Worm (Caenorhabditis elegans): ENCODE measurements around the gene soap-1.
A peak's percentile ranks its signal among the peaks of the same experiment; 100 is the strongest.

Gene soap-1

DNA sequence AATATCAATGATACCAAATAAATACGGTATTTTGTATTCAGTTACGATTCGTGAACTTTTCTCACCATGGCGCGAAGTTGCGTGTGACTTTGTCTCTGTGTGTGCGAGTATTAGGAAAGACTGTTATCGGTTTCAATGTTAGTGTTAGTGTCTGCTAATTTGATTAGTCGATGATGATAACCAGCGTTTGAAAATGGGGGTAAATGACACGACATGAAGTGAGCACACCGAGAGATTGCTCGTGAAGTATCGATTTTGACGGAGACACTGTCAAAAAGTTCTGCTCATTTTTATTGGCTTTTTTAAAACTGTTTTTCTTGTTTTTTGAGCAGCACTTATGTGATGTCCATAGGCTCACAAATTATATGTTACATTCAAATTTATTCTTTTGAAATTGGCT, 16.3 kb downstream of the soap-1 start (continued):
- TF ChIP-seq pha-4 (tag; optimal IDR thresholded peaks at IDR 0.05) = peak; percentile 43
- TF ChIP-seq ceh-100 (GFP tag; IDR thresholded peaks at IDR 0.05) = no peak
- no peak for TF ChIP-seq lag-1 (GFP tag; IDR thresholded peaks at IDR 0.05)
- TF ChIP-seq attf-5 (GFP tag; optimal IDR thresholded peaks at IDR 0.05) = peak; percentile 41
- no peak for TF ChIP-seq F22D6.2 (tag; optimal IDR thresholded peaks at IDR 0.05)
- no peak for TF ChIP-seq F37B4.10 (GFP tag; IDR thresholded peaks at IDR 0.05)
- no peak for TF ChIP-seq ceh-58 (GFP tag; IDR thresholded peaks at IDR 0.05)
- TF ChIP-seq B0336.3 (GFP tag; IDR thresholded peaks at IDR 0.05) = peak; percentile 88

ce11 chrV:7197036-7197435, 17.7 kb downstream of the soap-1 start:
- TF ChIP-seq nfya-1 (tag; optimal IDR thresholded peaks at IDR 0.05; ENCODE audit: borderline replicate concordance, insufficient read depth) = no peak
- TF ChIP-seq madf-6 (GFP tag; IDR thresholded peaks at IDR 0.05) = peak; percentile 55
- no peak for TF ChIP-seq snpc-4 (GFP tag; optimal IDR thresholded peaks at IDR 0.05)
- no peak for TF ChIP-seq snpc-4 (tag; optimal IDR thresholded peaks at IDR 0.05)
- TF ChIP-seq Y53G8AR.9 (GFP tag; conservative IDR thresholded peaks at IDR 0.05) = 0 out of 2 replicates have a peak, but pooled peaks have one; percentile 58
- 0 out of 2 replicates have a peak, but pooled peaks have one; percentile 39 for TF ChIP-seq rcor-1 (GFP tag; IDR thresholded peaks at IDR 0.05)
- no peak for TF ChIP-seq Y79H2A.3 (GFP tag; conservative IDR thresholded peaks at IDR 0.05)
- TF ChIP-seq ceh-27 (GFP tag; optimal IDR thresholded peaks at IDR 0.05) = no peak
- no peak for TF ChIP-seq F55B11.4 (tag; optimal IDR thresholded peaks at IDR 0.05; ENCODE audit: borderline replicate concordance, insufficient read depth)
- TF ChIP-seq lin-26 (GFP tag; IDR thresholded peaks at IDR 0.05) = peak; percentile 49; the same call in 1 of the 2 replicates
- 0 out of 2 replicates have a peak, but pooled peaks have one; percentile 3 for TF ChIP-seq ceh-40 (GFP tag; IDR thresholded peaks at IDR 0.05)
- peak; percentile 16 for TF ChIP-seq F49E8.2 (tag; optimal IDR thresholded peaks at IDR 0.05; ENCODE audit: insufficient read depth)
- peak; percentile 3 for TF ChIP-seq tbp1 (GFP tag; optimal IDR thresholded peaks at IDR 0.05)
- peak; percentile 57; the same call in 1 of the 2 replicates for TF ChIP-seq ekl-4 (GFP tag; IDR thresholded peaks at IDR 0.05)
- peak; percentile 91 for TF ChIP-seq madf-3 (GFP tag; IDR thresholded peaks at IDR 0.05)
- TF ChIP-seq ceh-58 (GFP tag; IDR thresholded peaks at IDR 0.05) = 0 out of 2 replicates have a peak, but pooled peaks have one; percentile 52

DNA sequence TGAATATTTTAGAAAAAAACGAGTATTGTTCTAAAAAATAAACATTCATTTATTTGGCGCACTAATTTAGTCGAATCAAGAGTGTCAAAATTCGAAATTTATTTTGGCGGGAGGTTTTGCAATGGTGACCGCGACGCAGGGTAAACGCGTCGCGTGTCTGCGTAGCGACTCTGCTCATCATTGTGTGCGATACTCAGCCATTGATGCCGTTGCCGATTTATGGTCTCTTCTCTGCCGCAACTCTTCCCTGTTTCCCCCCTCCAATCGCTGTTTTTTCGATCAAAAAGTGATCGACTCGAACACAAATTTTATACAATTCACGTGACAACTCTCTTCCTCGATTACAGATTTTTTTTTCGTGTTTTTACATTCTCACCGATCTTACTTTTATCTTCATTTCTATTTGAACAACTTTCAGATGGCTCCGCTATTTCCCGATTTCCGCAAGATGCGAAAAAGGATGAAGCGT, 18.2 kb downstream of the soap-1 start, which contains the start of gene F09G2.2:
Gene F09G2.2, plus strand, starts transcription at position 419 of the 469 bp plus-strand sequence.
- TF ChIP-seq ZK185.1 (tag; optimal IDR thresholded peaks at IDR 0.05; ENCODE audit: poor library complexity, severe bottlenecking) = peak; percentile 68
- no peak for TF ChIP-seq ztf-6 (GFP tag; IDR thresholded peaks at IDR 0.05)
- TF ChIP-seq F55B11.4 (tag; optimal IDR thresholded peaks at IDR 0.05; ENCODE audit: borderline replicate concordance, insufficient read depth) = no peak
- TF ChIP-seq nhr-80 (tag; optimal IDR thresholded peaks at IDR 0.05) = peak; percentile 90
- peak; percentile 82 for TF ChIP-seq madf-8 (GFP tag; conservative IDR thresholded peaks at IDR 0.05)
- TF ChIP-seq ztf-22 (GFP tag; optimal IDR thresholded peaks at IDR 0.05) = peak; percentile 2
- TF ChIP-seq Y95B8A.8 (GFP tag; IDR thresholded peaks at IDR 0.05) = peak; percentile 84
- TF ChIP-seq tbx-9 (tag; optimal IDR thresholded peaks at IDR 0.05; ENCODE audit: borderline replicate concordance) = no peak
- peak; percentile 52; the same call in 1 of the 2 replicates for TF ChIP-seq egl-44 (GFP tag; IDR thresholded peaks at IDR 0.05)
- TF ChIP-seq F23B12.7 (tag; optimal IDR thresholded peaks at IDR 0.05; ENCODE audit: insufficient read depth) = peak; percentile 61
- no peak for TF ChIP-seq hlh-12 (tag; optimal IDR thresholded peaks at IDR 0.05)
- no peak for TF ChIP-seq ccch-3 (GFP tag; optimal IDR thresholded peaks at IDR 0.05)
- no peak for TF ChIP-seq repo-1 (tag; optimal IDR thresholded peaks at IDR 0.05)
- peak; percentile 96 for TF ChIP-seq dox-1 (GFP tag; IDR thresholded peaks at IDR 0.05)
- no peak for TF ChIP-seq ceh-40 (GFP tag; IDR thresholded peaks at IDR 0.05)
- TF ChIP-seq him-1 (tag; optimal IDR thresholded peaks at IDR 0.05) = peak; percentile 55
- peak; percentile 57 for TF ChIP-seq F22D6.2 (tag; optimal IDR thresholded peaks at IDR 0.05)
- peak; percentile 90 for TF ChIP-seq zfh-2 (GFP tag; conservative IDR thresholded peaks at IDR 0.05)
- TF ChIP-seq snpc-1.3 (tag; optimal IDR thresholded peaks at IDR 0.05; ENCODE audit: insufficient read depth) = peak; percentile 83
- TF ChIP-seq snpc-1.1 (tag; optimal IDR thresholded peaks at IDR 0.05; ENCODE audit: insufficient read depth) = peak; percentile 56
- no peak for TF ChIP-seq nfya-2 (GFP tag; IDR thresholded peaks at IDR 0.05)
- TF ChIP-seq ztf-18 (tag; optimal IDR thresholded peaks at IDR 0.05) = peak; percentile 70
- peak; percentile 84 for TF ChIP-seq lir-1 (GFP tag; conservative IDR thresholded peaks at IDR 0.05)
- TF ChIP-seq egrh-3 (GFP tag; IDR thresholded peaks at IDR 0.05) = peak; percentile 58
- no peak for TF ChIP-seq ceh-79 (tag; optimal IDR thresholded peaks at IDR 0.05)
